Worm (Caenorhabditis elegans) whole organism, mixed stage, embryonic: Measurements from ENCODE around the gene T22D1.8.

ENCODE experiments used
- M03D4.4 ChIP-seq: sonication (generic microtip); optimal IDR thresholded peaks from 2 replicates; lab custom pipeline; 2017; ENCODE audit warnings: mild to moderate bottlenecking, missing genetic modification characterization, missing compliant biosample characterization
- blmp-1 ChIP-seq: fragments of 150-350 bp; optimal IDR thresholded peaks from 2 replicates; lab custom pipeline; 2014; ENCODE audit warnings: missing biosample characterization, missing genetic modification characterization
- ceh-83 ChIP-seq: fragments of 200-800 bp; sonication (Bioruptor generic); optimal IDR thresholded peaks from 2 replicates; lab custom pipeline; 2018; ENCODE audit warnings: mild to moderate bottlenecking, missing genetic modification characterization, missing compliant biosample characterization
- cnd-1 ChIP-seq: fragments of 200-800 bp; sonication (Bioruptor generic); optimal IDR thresholded peaks from 2 replicates; lab custom pipeline; 2018; ENCODE audit warnings: mild to moderate bottlenecking, missing genetic modification characterization, missing compliant biosample characterization
- elt-1 ChIP-seq: sonication (generic microtip); optimal IDR thresholded peaks from 2 replicates; lab custom pipeline; 2017; ENCODE audit warnings: missing genetic modification characterization, mild to moderate bottlenecking, missing compliant biosample characterization, antibody characterized with exemption, moderate library complexity, borderline replicate concordance; ENCODE audit not compliant: insufficient read depth
- elt-3 ChIP-seq: fragments of 150-350 bp; optimal IDR thresholded peaks from 2 replicates; lab custom pipeline; 2014; ENCODE audit warnings: missing biosample characterization, missing genetic modification characterization
- flh-1 ChIP-seq: fragments of 200-800 bp; sonication (Bioruptor generic); optimal IDR thresholded peaks from 2 replicates; lab custom pipeline; 2018; ENCODE audit warnings: mild to moderate bottlenecking, missing genetic modification characterization, moderate library complexity, missing compliant biosample characterization
- lin-13 ChIP-seq: fragments of 150-350 bp; optimal IDR thresholded peaks from 2 replicates; lab custom pipeline; 2014; ENCODE audit warnings: missing biosample characterization, missing genetic modification characterization
- nhr-12 ChIP-seq: fragments of 150-350 bp; optimal IDR thresholded peaks from 2 replicates; lab custom pipeline; 2014; ENCODE audit warnings: missing biosample characterization, missing genetic modification characterization
- nhr-237 ChIP-seq: fragments of 150-350 bp; optimal IDR thresholded peaks from 2 replicates; lab custom pipeline; 2014; ENCODE audit warnings: missing biosample characterization, missing genetic modification characterization
- nhr-28 ChIP-seq: fragments of 150-350 bp; optimal IDR thresholded peaks from 2 replicates; lab custom pipeline; 2014; ENCODE audit warnings: missing biosample characterization, missing genetic modification characterization
- snpc-4 ChIP-seq: fragments of 150-350 bp; optimal IDR thresholded peaks from 2 replicates; lab custom pipeline; 2014; ENCODE audit warnings: missing biosample characterization, missing genetic modification characterization
- unc-39 ChIP-seq: fragments of 150-350 bp; optimal IDR thresholded peaks from 2 replicates; lab custom pipeline; 2014; ENCODE audit warnings: missing biosample characterization, missing genetic modification characterization
- unc-62 ChIP-seq: fragments of 150-350 bp; optimal IDR thresholded peaks from 2 replicates; lab custom pipeline; 2014; ENCODE audit warnings: missing biosample characterization, missing genetic modification reagents, missing genetic modification characterization

- TF ChIP-seq nhr-237 (tag; lab: Kevin White, UChicago) (no peak), blmp-1 (no peak), unc-62 (GFP tag; lab: Kevin White, UChicago) (no peak), snpc-4 (tag; lab: Kevin White, UChicago) (no peak), nhr-28 (no peak), unc-39 (tag; lab: Kevin White, UChicago) (no peak), elt-3 (tag; lab: Kevin White, UChicago) (no peak), elt-1 (tag; lab: Kevin White, UChicago) (no peak), nhr-12 (no peak), M03D4.4 (tag; lab: Kevin White, UChicago) (no peak), ceh-83 (GFP tag; lab: Kevin White, UChicago) (no peak), lin-13 (no peak), cnd-1 (tag; lab: Kevin White, UChicago) (no peak), flh-1 (GFP tag; lab: Kevin White, UChicago) (no peak)
These were observed 33.2 kb downstream of the T22D1.8 start, which contains the start of gene srx-19 for ce11 chrIV:6872958-6873357.
